Worm (Caenorhabditis elegans) whole organism, young adult: ENCODE measurements around the gene snr-6.
A peak's percentile ranks its signal among the peaks of the same experiment; 100 is the strongest.

Source experiments
- F10E7.11 ChIP-seq: sonication (generic microtip); optimal IDR thresholded peaks from 2 replicates; lab custom pipeline; 2017; ENCODE audit warnings: mild to moderate bottlenecking, missing genetic modification characterization, moderate library complexity, missing compliant biosample characterization
- F22D6.2 ChIP-seq: sonication (generic microtip); optimal IDR thresholded peaks from 2 replicates; lab custom pipeline; 2016; ENCODE audit warnings: mild to moderate bottlenecking, missing genetic modification characterization, missing compliant biosample characterization
- F33H1.4 ChIP-seq: fragments of 200-800 bp; sonication (Bioruptor generic); IDR thresholded peaks from 2 replicates; pipeline ENCODE4 v1.3.6; 2022; ENCODE audit warnings: missing genetic modification reagents, missing genetic modification characterization, missing compliant biosample characterization
- F37B4.10 ChIP-seq: fragments of 200-800 bp; sonication (Bioruptor generic); IDR thresholded peaks from 2 replicates; pipeline ENCODE4 v1.3.6; 2022; ENCODE audit warnings: missing genetic modification characterization, missing compliant biosample characterization
- F52B5.7 ChIP-seq: sonication (generic microtip); optimal IDR thresholded peaks from 2 replicates; lab custom pipeline; 2016; ENCODE audit warnings: mild to moderate bottlenecking, missing genetic modification characterization, missing compliant biosample characterization
- F57A8.1 ChIP-seq: fragments of 200-800 bp; sonication (Bioruptor generic); optimal IDR thresholded peaks from 2 replicates; lab custom pipeline; 2018; ENCODE audit warnings: mild to moderate bottlenecking, missing genetic modification characterization, moderate library complexity, missing compliant biosample characterization
- K12H6.12 ChIP-seq: fragments of 200-800 bp; sonication (Bioruptor generic); optimal IDR thresholded peaks from 2 replicates; lab custom pipeline; 2018; ENCODE audit warnings: mild to moderate bottlenecking, missing genetic modification characterization, missing compliant biosample characterization
- Y56A3A.18 ChIP-seq: fragments of 200-800 bp; sonication (Bioruptor generic); IDR thresholded peaks from 2 replicates; pipeline ENCODE4 v1.3.6; 2022; ENCODE audit warnings: missing genetic modification reagents, missing genetic modification characterization, missing compliant biosample characterization
- ZK185.1 ChIP-seq: sonication (generic microtip); optimal IDR thresholded peaks from 2 replicates; lab custom pipeline; 2016; ENCODE audit warnings: mild to moderate bottlenecking, missing genetic modification characterization, missing compliant biosample characterization; ENCODE audit not compliant: poor library complexity, severe bottlenecking
- akir-1 ChIP-seq: fragments of 200-800 bp; sonication (Bioruptor generic); optimal IDR thresholded peaks from 2 replicates; lab custom pipeline; 2018; ENCODE audit warnings: mild to moderate bottlenecking, missing genetic modification characterization, moderate library complexity, missing compliant biosample characterization
- athp-1 ChIP-seq: sonication (generic microtip); optimal IDR thresholded peaks from 2 replicates; lab custom pipeline; 2017; ENCODE audit warnings: mild to moderate bottlenecking, missing genetic modification characterization, missing compliant biosample characterization
- attf-3 ChIP-seq: fragments of 200-800 bp; sonication (Bioruptor generic); conservative IDR thresholded peaks from 2 replicates; pipeline ENCODE4 v1.3.6; 2022; ENCODE audit warnings: missing genetic modification reagents, missing genetic modification characterization, missing compliant biosample characterization
- ccch-3 ChIP-seq: fragments of 200-800 bp; sonication (Bioruptor generic); optimal IDR thresholded peaks from 2 replicates; lab custom pipeline; 2018; ENCODE audit warnings: mild to moderate bottlenecking, missing genetic modification characterization, missing compliant biosample characterization
- ceh-100 ChIP-seq: fragments of 200-800 bp; sonication (Bioruptor generic); IDR thresholded peaks from 2 replicates; pipeline ENCODE4 v1.3.6; 2022; ENCODE audit warnings: missing genetic modification reagents, missing genetic modification characterization, missing compliant biosample characterization
- ceh-91 ChIP-seq: fragments of 200-800 bp; sonication (Bioruptor generic); IDR thresholded peaks from 2 replicates; pipeline ENCODE4 v1.3.6; 2022; ENCODE audit warnings: missing genetic modification reagents, missing genetic modification characterization, missing compliant biosample characterization
- dpff-1 ChIP-seq: sonication (generic microtip); optimal IDR thresholded peaks from 2 replicates; lab custom pipeline; 2017; ENCODE audit warnings: mild to moderate bottlenecking, missing genetic modification characterization, missing compliant biosample characterization
- egl-44 ChIP-seq: fragments of 200-800 bp; sonication (Bioruptor generic); IDR thresholded peaks from 2 replicates; pipeline ENCODE4 v1.3.6; 2022; ENCODE audit warnings: missing genetic modification reagents, missing genetic modification characterization, missing compliant biosample characterization
- egrh-3 ChIP-seq: fragments of 200-800 bp; sonication (Bioruptor generic); IDR thresholded peaks from 2 replicates; pipeline ENCODE4 v1.3.6; 2022; ENCODE audit warnings: missing genetic modification reagents, missing genetic modification characterization, missing compliant biosample characterization
- gei-17 ChIP-seq: fragments of 200-800 bp; sonication (Bioruptor generic); optimal IDR thresholded peaks from 2 replicates; lab custom pipeline; 2018; ENCODE audit warnings: mild to moderate bottlenecking, missing genetic modification characterization, missing compliant biosample characterization
- hmg-1.2 ChIP-seq: fragments of 200-800 bp; sonication (Bioruptor generic); IDR thresholded peaks from 2 replicates; pipeline ENCODE4 v1.3.6; 2022; ENCODE audit warnings: missing genetic modification reagents, missing genetic modification characterization, missing compliant biosample characterization
- hmg-20 ChIP-seq: fragments of 200-800 bp; sonication (Bioruptor generic); IDR thresholded peaks from 2 replicates; pipeline ENCODE4 v1.3.6; 2022; ENCODE audit warnings: missing genetic modification reagents, missing genetic modification characterization, missing compliant biosample characterization
- lin-26 ChIP-seq: fragments of 200-800 bp; sonication (Bioruptor generic); IDR thresholded peaks from 2 replicates; pipeline ENCODE4 v1.3.6; 2022; ENCODE audit warnings: missing genetic modification reagents, missing genetic modification characterization, missing compliant biosample characterization
- lir-1 ChIP-seq: fragments of 200-800 bp; sonication (Bioruptor generic); conservative IDR thresholded peaks from 2 replicates; pipeline ENCODE4 v1.3.6; 2022; ENCODE audit warnings: missing genetic modification reagents, missing genetic modification characterization, missing compliant biosample characterization
- lsy-27 ChIP-seq: sonication (generic microtip); optimal IDR thresholded peaks from 2 replicates; lab custom pipeline; 2017; ENCODE audit warnings: missing genetic modification characterization, mild to moderate bottlenecking, missing compliant biosample characterization, antibody characterized with exemption, missing genotype, borderline replicate concordance; ENCODE audit not compliant: insufficient read depth
- madf-8 ChIP-seq: fragments of 200-800 bp; sonication (Bioruptor generic); conservative IDR thresholded peaks from 2 replicates; pipeline ENCODE4 v1.3.6; 2022; ENCODE audit warnings: missing genetic modification reagents, missing genetic modification characterization, missing compliant biosample characterization
- mxl-1 ChIP-seq: sonication (generic microtip); optimal IDR thresholded peaks from 2 replicates; lab custom pipeline; 2016; ENCODE audit warnings: missing genetic modification characterization, missing compliant biosample characterization
- nfya-1 ChIP-seq: sonication (generic microtip); optimal IDR thresholded peaks from 2 replicates; lab custom pipeline; 2017; ENCODE audit warnings: antibody characterized with exemption, missing compliant biosample characterization, missing genetic modification characterization, borderline replicate concordance; ENCODE audit not compliant: insufficient read depth
- nhr-27 ChIP-seq: fragments of 200-800 bp; sonication (Bioruptor generic); optimal IDR thresholded peaks from 2 replicates; lab custom pipeline; 2018; ENCODE audit warnings: mild to moderate bottlenecking, missing genetic modification characterization, moderate library complexity, missing compliant biosample characterization
- nhr-80 ChIP-seq: sonication (generic microtip); optimal IDR thresholded peaks from 2 replicates; lab custom pipeline; 2016; ENCODE audit warnings: missing genetic modification characterization, missing compliant biosample characterization
- pbrm-1 ChIP-seq: fragments of 200-800 bp; sonication (Bioruptor generic); IDR thresholded peaks from 2 replicates; pipeline ENCODE4 v1.3.6; 2022; ENCODE audit warnings: missing genetic modification reagents, missing genetic modification characterization, missing compliant biosample characterization
- rcor-1 ChIP-seq: fragments of 200-800 bp; sonication (Bioruptor generic); IDR thresholded peaks from 2 replicates; pipeline ENCODE4 v1.3.6; 2022; ENCODE audit warnings: missing genetic modification reagents, missing genetic modification characterization, missing compliant biosample characterization
- rec-8 ChIP-seq, 2 experiments: sonication (generic microtip); optimal IDR thresholded peaks; 2 replicates each; lab custom pipeline; 2016; ENCODE audit warnings: mild to moderate bottlenecking in 2 of 2, missing genetic modification characterization in 2 of 2, missing genetic modification reagents in 2 of 2, missing genotype in 2 of 2, missing biosample characterization in 1 of 2, missing compliant biosample characterization in 1 of 2, moderate library complexity in 1 of 2
- sdz-38 ChIP-seq: sonication (generic microtip); optimal IDR thresholded peaks from 2 replicates; lab custom pipeline; 2016; ENCODE audit warnings: missing genotype, missing genetic modification characterization, missing compliant biosample characterization
- tbp1 ChIP-seq: fragments of 200-800 bp; sonication (Bioruptor generic); optimal IDR thresholded peaks from 2 replicates; lab custom pipeline; 2018; ENCODE audit warnings: mild to moderate bottlenecking, missing genetic modification characterization, missing compliant biosample characterization
- unc-130 ChIP-seq: sonication (generic microtip); optimal IDR thresholded peaks from 2 replicates; lab custom pipeline; 2016; ENCODE audit warnings: missing genetic modification reagents, missing genetic modification characterization, missing compliant biosample characterization
- xnd-1 ChIP-seq: sonication (generic microtip); optimal IDR thresholded peaks from 2 replicates; lab custom pipeline; 2016; ENCODE audit warnings: missing genotype, missing genetic modification reagents, missing genetic modification characterization, missing compliant biosample characterization
- zfh-2 ChIP-seq: fragments of 200-800 bp; sonication (Bioruptor generic); conservative IDR thresholded peaks from 2 replicates; pipeline ENCODE4 v1.3.6; 2022; ENCODE audit warnings: missing genetic modification reagents, missing genetic modification characterization, missing compliant biosample characterization
- ztf-18 ChIP-seq: sonication (generic microtip); optimal IDR thresholded peaks from 2 replicates; lab custom pipeline; 2016; ENCODE audit warnings: missing genotype, mild to moderate bottlenecking, missing genetic modification characterization, missing compliant biosample characterization
- ztf-25 ChIP-seq: fragments of 200-800 bp; sonication (Bioruptor generic); IDR thresholded peaks from 2 replicates; pipeline ENCODE4 v1.3.6; 2022; ENCODE audit warnings: missing genetic modification reagents, missing genetic modification characterization, missing compliant biosample characterization
- ztf-26 ChIP-seq: sonication (generic microtip); optimal IDR thresholded peaks from 2 replicates; lab custom pipeline; 2017; ENCODE audit warnings: missing genetic modification characterization, missing compliant biosample characterization

Gene snr-6

DNA sequence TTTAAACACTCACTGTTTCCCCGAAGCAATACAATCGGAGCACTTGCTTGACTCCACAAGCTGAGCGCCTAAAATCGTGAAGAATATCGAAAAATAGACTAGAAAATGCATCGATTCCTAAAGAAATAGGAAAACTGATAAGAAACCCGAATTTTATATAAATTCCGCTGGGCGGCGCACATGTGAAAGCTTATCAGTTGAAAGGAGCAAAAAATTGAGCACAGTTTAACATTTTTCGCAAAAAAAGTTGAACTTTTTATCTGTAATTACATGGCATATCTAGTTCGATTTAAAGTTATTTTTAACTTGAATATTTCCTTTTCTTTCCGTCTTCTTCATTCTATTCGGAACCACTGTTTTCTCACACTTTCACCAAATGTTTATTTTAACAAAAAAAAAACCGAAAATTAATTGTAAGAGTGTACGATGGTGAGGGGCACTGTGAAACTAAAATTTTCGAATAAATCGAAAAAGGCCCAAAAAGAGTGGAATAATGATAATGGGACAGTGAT is 16.6 kb upstream of the snr-6 start, which contains the start of gene Y49E10.18:
Gene Y49E10.18, minus strand, starts transcription at position 116 of the 512 bp plus-strand sequence.
- TF ChIP-seq rec-8 (tag; optimal IDR thresholded peaks at IDR 0.05; lab: Kevin White, UChicago), result no peak
- TF ChIP-seq xnd-1, result no peak
- peak; percentile 36 for TF ChIP-seq nhr-80 (tag; lab: Kevin White, UChicago)
- TF ChIP-seq, all 124 proteins: peak for 1

ce11 chrIII:12445223-12445622 is 15.8 kb upstream of the snr-6 start:
- TF ChIP-seq F37B4.10 (GFP tag; lab: Robert Waterston, UW) (no peak), F10E7.11 (tag; lab: Kevin White, UChicago) (no peak), egl-44 (GFP tag; lab: Robert Waterston, UW) (no peak), F22D6.2 (no peak), attf-3 (GFP tag; lab: Robert Waterston, UW) (no peak), nfya-1 (tag; lab: Kevin White, UChicago) (no peak), nhr-80 (tag; lab: Kevin White, UChicago) (peak; percentile 67), akir-1 (no peak), K12H6.12 (tag; lab: Kevin White, UChicago) (no peak)

DNA sequence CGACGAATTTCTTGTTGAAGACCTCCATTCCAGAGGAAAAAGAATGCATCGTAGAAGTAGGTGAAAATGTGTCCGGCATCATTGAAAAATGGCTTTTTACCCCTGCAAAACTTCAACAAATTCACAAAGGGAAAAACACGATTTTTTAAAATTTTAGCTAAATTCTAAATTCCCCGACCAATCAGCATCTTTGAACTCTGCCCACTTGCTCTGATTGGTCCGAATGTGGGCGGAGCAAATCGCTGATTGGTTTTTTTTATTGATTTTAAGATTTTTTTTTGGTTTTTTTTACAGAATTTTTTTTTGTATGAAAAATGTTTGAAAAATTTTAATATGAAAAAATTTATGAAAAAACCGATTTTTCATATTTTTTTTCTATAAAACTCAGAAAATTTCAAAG is 14.5 kb upstream of the snr-6 start:
- TF ChIP-seq ceh-100 (GFP tag; lab: Robert Waterston, UW), result no peak
- TF ChIP-seq ZK185.1 (tag; lab: Kevin White, UChicago), result no peak
- no peak for TF ChIP-seq athp-1
- TF ChIP-seq F57A8.1 (GFP tag; lab: Kevin White, UChicago), result no peak

DNA sequence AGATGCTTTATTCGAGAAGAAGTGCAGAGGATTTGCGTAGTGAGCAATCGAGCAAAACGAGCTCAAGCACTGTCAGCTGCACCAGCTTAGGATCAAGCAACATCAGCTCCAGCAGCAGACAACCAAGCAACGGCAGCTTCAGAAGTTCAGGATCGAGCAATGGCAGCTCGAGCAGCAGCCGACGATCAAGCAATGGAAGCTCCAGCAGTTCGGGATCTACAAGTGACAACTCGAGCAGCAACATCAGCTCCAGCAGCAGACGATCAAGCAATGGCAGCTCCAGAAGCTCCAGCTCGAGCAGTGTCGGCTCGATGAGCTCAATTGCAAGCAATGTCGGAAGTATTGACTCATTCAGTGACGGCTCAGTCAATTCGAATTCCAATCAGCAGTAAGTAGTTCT is 9.6 kb upstream of the snr-6 start:
- peak; percentile 53; the same call in 1 of the 2 replicates for TF ChIP-seq zfh-2 (GFP tag; lab: Robert Waterston, UW)
- TF ChIP-seq F52B5.7 (tag; lab: Kevin White, UChicago), result no peak
- no peak for TF ChIP-seq rcor-1
- no peak for TF ChIP-seq madf-8 (GFP tag; lab: Robert Waterston, UW)
- TF ChIP-seq gei-17 (GFP tag; lab: Kevin White, UChicago), result no peak
- no peak for TF ChIP-seq sdz-38 (tag; lab: Kevin White, UChicago)
- no peak for TF ChIP-seq ceh-100 (GFP tag; lab: Robert Waterston, UW)
- TF ChIP-seq unc-130, result no peak
- no peak for TF ChIP-seq ztf-25 (GFP tag; lab: Robert Waterston, UW)
- no peak for TF ChIP-seq ceh-91 (GFP tag; lab: Robert Waterston, UW)
- peak; percentile 64; the same call in 1 of the 2 replicates for TF ChIP-seq egrh-3 (GFP tag; lab: Robert Waterston, UW)
- TF ChIP-seq lin-26 (GFP tag; lab: Robert Waterston, UW), result no peak
- TF ChIP-seq nhr-27 (tag; lab: Kevin White, UChicago), result no peak
- TF ChIP-seq, all 124 proteins: peak for 2

- no peak for TF ChIP-seq pbrm-1
These were observed 7.6 kb upstream of the snr-6 start for ce11 chrIII:12437020-12437419.

- TF ChIP-seq madf-8 (GFP tag; lab: Robert Waterston, UW) (no peak), ztf-26 (tag; lab: Kevin White, UChicago) (no peak), Y56A3A.18 (no peak), lir-1 (GFP tag; lab: Robert Waterston, UW) (no peak), ztf-18 (tag; lab: Kevin White, UChicago) (no peak), hmg-20 (GFP tag; lab: Robert Waterston, UW) (no peak), F57A8.1 (GFP tag; lab: Kevin White, UChicago) (no peak), ccch-3 (no peak), F33H1.4 (GFP tag; lab: Robert Waterston, UW) (no peak), mxl-1 (tag; lab: Kevin White, UChicago) (no peak), tbp1 (GFP tag; lab: Kevin White, UChicago) (no peak), dpff-1 (no peak), lsy-27 (no peak), hmg-1.2 (GFP tag; lab: Robert Waterston, UW) (no peak)
These were observed 6.8 kb upstream of the snr-6 start, which contains the start of gene fbxa-218 for ce11 chrIII:12436215-12436614. Gene fbxa-218, plus strand, starts transcription at chrIII:12436515.
